Worm (Caenorhabditis elegans) whole organism, L4/young adult: ENCODE data around the gene ZK1086.2.

Experiments used
- W03F9.2 ChIP-seq: fragments of 150-350 bp; optimal IDR thresholded peaks from 2 replicates; lab custom pipeline; 2014; ENCODE audit warnings: missing biosample characterization, missing genetic modification characterization
- dao-5 ChIP-seq: sonication (generic microtip); optimal IDR thresholded peaks from 2 replicates; lab custom pipeline; 2016; ENCODE audit warnings: missing genotype, missing genetic modification characterization, moderate library complexity, missing compliant biosample characterization
- him-1 ChIP-seq: sonication (generic microtip); optimal IDR thresholded peaks from 2 replicates; lab custom pipeline; 2016; ENCODE audit warnings: missing genotype, missing genetic modification reagents, missing genetic modification characterization, missing compliant biosample characterization

Gene ZK1086.2

DNA sequence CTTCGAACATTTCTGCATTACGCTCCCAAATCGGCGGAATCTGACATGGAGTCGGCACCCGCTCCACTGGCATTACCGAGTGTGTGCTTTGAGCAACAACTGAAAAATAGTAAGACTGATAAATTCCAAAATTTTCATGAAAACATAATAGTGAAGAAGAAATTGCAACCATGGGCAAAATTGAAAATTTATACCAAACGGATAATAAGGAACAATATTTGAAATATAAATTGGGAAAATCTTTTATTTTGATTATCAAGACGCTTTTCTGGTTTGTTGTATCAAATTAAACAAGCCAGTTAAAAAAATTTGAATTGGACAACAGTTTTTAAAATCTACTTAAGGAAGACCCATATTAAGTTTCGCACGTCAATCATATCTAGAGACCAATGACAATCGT, at the start of gene ZK1086.2:
ZK1086.2 (minus strand) TSS at position 101 of the 400 bp plus-strand sequence.
- no peak for TF ChIP-seq dao-5 (tag; lab: Kevin White, UChicago)
- TF ChIP-seq W03F9.2 (tag; lab: Kevin White, UChicago) = no peak
- TF ChIP-seq him-1 = no peak

DNA sequence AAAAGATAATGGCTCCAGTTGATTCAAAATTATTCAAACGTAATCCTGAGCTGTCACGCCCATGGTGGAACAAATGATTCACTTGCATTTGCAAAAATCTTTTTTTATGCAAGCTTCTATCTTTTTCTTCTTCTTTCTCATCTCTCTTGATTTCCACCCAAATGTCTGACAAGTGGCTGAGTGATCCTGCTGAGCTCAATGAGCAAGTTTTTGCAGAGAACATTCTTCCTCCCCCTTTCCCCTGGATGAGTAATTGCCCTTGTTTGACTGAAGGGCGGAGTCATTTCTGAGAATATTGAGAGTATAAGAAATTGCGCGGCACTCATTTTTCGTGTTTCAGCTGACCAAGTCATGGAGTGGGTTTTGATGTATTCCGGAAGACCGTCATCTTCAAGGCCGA, 47.9 kb upstream of the ZK1086.2 start, which contains the start of gene M03B6.1:
M03B6.1 (plus strand) TSS at position 334 of the 400 bp plus-strand sequence.
- TF ChIP-seq W03F9.2 (tag; lab: Kevin White, UChicago) (no peak), him-1 (no peak), dao-5 (tag; lab: Kevin White, UChicago) (no peak)

DNA sequence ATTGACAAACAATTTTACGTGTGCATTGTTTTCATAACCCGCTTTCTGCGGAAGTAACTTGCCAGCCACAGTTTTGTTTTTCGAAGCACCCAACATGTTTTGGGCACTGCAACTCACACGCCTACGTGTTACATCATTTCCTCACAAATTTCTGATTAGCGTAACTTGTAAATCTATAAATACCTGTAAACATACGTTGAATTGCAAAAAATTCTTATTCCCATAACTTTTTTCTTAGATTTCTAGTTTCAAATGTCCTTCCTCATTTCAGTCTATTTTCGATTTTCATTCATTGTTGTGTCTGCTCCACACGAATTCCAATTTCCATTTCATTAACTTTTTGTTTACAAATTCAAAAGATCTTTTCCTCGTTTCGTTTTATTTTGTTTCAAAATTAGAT, 46.9 kb upstream of the ZK1086.2 start:
- no peak for TF ChIP-seq him-1
- no peak for TF ChIP-seq dao-5 (tag; lab: Kevin White, UChicago)
- TF ChIP-seq W03F9.2 (tag; lab: Kevin White, UChicago) = no peak

DNA sequence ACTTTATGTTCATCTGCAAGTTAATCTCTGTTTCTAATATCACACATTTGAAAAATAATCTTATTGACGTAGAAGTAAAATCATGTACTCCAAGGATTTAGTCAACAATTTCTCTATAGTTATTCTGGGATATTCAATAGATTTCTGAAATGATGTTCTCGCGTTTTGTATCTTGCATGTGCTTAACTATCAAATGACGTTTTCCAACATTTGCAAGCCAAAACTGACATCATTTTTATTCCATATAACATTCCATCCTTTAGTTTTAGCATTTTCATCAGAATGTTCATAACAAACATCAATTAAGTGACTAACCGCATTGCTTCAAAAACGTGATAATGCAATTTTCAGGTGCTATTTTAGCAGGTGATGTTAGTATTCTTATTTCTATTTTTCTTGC, 44.6 kb upstream of the ZK1086.2 start:
- no peak for TF ChIP-seq W03F9.2 (tag; lab: Kevin White, UChicago)
- TF ChIP-seq dao-5 (tag; lab: Kevin White, UChicago) = no peak
- TF ChIP-seq him-1 = no peak

DNA sequence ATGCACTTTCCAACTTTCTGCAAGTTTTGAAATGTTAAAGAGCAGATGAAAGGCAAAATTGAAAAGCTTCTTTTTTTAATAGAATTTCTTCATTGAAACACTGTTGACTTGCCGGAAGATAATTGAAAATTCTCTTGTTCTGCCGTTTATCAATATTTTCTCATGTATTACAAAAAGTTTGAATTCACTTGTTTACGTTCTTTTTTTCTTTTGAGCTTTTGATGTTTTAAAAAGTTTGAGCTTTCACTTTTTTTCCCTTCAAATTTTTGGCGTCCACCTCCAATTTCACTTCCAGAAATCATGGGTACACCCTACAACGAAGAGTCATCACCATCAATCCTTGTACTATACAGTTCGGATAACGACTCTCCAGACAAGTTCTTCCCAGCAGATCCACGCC, 40.7 kb upstream of the ZK1086.2 start, which contains the start of gene F19D8.2:
F19D8.2 (plus strand) TSS at position 301 of the 400 bp plus-strand sequence.
- no peak for TF ChIP-seq him-1
- no peak for TF ChIP-seq dao-5 (tag; lab: Kevin White, UChicago)
- TF ChIP-seq W03F9.2 (tag; lab: Kevin White, UChicago) = no peak

DNA sequence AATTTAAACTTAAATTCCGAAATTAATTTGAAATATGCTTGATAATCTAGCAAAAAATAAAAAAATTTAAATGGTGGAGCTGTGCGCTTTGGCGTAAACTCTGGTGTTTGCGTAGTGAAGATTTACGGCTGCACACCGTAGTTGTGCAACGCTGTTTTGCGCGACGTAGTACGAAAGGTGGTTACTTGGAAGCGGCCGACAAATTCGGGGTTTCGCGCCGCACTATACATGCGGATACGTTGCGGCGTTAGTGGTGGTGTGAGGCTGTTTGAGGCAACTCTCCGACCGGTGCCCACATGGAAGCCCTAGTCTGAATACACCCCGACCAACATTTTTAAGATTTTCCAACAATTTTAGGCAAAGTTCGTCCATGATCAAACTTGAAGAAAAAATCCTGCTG, 40.0 kb upstream of the ZK1086.2 start:
- TF ChIP-seq W03F9.2 (tag; lab: Kevin White, UChicago) = no peak
- no peak for TF ChIP-seq him-1
- TF ChIP-seq dao-5 (tag; lab: Kevin White, UChicago) = no peak

DNA sequence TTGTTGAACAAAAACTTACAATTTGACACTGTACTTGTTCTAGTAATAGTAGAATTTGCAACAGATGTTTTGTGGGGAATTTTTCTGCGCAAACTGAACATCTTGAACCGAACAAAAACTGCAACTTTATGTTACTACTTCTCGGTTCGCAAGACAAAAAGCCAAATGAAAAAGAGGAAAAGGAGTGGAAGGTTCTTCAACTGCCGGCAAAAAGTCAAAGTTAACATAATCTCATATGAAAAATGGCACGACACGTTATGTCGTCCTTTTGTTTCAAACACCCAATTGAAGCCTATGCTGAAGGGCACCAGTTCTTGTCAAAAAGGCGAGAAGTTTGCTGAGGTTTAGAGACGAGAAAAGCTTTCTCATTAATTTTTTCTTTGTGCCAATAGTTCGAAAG, 30.1 kb upstream of the ZK1086.2 start, which contains the start of gene twk-23:
twk-23 (minus strand) TSS at position 101 of the 400 bp plus-strand sequence.
- TF ChIP-seq dao-5 (tag; lab: Kevin White, UChicago) (no peak), W03F9.2 (tag; lab: Kevin White, UChicago) (no peak), him-1 (no peak)

DNA sequence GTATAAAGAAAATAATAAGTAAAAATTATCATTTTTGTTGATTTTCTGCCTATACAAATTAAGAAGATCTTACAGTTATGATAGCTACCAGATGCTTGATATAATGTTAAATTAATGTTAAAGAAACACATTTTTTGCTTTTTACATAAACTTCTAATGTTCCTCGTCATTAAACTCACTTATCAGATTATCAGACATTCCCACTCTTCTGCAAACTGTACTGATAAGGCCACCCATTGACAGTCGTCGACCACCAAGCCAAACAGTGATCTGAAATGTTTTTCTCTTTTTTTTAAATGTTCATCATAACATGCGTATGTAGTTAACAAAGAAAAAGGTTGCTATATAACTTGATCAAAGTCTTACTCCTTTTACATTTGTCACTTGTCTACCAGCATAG, 25.4 kb upstream of the ZK1086.2 start:
- no peak for TF ChIP-seq him-1
- TF ChIP-seq dao-5 (tag; lab: Kevin White, UChicago) = no peak
- TF ChIP-seq W03F9.2 (tag; lab: Kevin White, UChicago) = no peak

DNA sequence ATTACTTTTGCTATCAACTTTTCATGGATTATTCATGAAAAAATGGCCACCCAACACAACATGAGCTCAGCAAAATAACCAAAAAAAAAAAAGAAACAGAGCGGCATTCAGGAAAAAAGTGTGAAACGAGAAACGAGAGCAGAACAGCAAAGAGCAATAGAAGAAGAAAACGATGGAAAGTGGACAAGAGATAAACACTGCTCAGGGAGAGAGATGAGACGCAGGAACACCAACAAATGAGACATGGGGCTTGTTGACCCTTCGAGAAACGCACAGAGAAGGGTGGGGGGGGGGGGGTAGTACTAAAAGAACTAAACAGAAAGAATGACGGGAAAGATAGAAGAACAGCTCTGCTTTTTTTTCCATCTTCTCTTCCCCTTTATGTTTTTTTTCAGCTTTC, 18.5 kb upstream of the ZK1086.2 start:
- TF ChIP-seq W03F9.2 (tag; lab: Kevin White, UChicago) (no peak), him-1 (no peak), dao-5 (tag; lab: Kevin White, UChicago) (no peak)

DNA sequence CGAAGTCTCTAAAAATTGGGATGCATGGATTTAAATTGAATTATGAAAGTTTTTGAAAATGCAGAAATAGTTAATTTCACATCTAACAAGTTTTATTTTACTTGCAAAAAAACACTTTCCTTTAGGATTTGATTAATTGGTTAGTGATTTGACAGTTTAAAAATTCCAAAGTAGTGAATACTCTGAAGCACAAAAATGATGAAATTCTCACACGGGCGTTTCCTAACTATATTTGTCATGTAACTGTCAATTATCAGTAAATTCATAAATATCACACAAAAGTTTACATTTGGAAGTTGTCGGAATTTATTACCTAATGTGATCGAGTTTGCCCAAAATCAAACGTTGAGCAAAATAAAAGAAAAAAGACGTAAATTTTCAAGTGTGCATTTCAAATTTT, 17.7 kb upstream of the ZK1086.2 start:
- TF ChIP-seq him-1 = no peak
- TF ChIP-seq dao-5 (tag; lab: Kevin White, UChicago) = no peak
- TF ChIP-seq W03F9.2 (tag; lab: Kevin White, UChicago) = no peak

DNA sequence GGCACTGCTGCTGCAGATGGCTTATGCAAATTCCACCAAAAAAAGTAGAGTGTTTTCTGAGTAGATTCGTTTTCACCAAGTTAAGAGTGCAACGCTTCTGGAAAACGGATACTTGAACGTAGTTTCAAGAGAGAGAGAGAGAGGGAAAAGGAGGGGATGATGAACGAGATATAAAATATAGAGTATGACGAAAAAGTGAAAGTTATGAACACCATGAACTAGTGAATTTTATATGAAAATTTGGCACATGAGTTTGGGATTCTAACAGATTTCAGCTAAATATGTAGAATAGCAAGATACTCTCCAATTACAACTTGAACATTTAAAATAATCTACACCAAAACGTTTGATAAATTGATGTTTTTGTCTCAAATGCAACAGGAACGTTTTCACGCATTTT, 16.3 kb upstream of the ZK1086.2 start, which contains the start of gene obr-3:
obr-3 (minus strand) TSS at position 101 of the 400 bp plus-strand sequence.
- no peak for TF ChIP-seq dao-5 (tag; lab: Kevin White, UChicago)
- TF ChIP-seq W03F9.2 (tag; lab: Kevin White, UChicago) = no peak
- no peak for TF ChIP-seq him-1

DNA sequence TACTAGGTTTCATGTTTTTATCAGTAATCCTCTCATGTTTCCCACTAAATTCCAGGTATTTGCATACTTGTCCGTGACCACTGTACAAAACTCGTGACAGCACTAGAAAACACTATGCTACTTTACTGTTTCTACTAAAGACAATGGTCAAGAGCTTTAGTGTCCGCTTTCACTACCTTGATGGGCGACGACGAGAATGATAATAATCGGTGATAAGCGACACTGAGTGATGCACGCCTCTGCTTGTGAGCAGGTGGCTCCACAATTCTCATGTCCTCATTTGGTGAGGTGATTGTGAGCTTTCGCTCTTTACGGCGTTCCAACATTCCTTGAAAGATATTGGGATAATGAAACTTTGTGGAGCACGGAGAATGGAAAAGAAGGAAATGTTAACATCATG, 9.8 kb upstream of the ZK1086.2 start:
- TF ChIP-seq dao-5 (tag; lab: Kevin White, UChicago) (no peak), W03F9.2 (tag; lab: Kevin White, UChicago) (no peak), him-1 (no peak)

DNA sequence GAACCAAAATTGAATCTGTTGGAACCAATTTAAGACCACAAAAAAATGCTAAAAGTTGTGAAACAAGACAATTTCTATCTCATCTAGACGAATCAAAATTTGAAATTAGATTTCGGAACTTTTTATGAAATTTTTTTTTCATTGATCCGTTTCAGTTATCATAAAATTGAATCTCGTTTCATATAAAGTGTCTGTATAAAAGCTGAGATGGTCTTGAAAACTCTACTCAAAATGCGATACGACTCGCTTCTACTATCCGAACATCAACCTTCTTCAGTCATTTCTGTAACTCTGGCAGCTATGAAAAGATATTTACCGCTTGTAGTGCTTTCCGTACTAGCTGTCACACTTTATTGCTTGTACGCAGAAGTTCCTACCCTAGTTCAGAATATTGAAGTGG, 2.9 kb downstream of the ZK1086.2 start, which contains the start of gene ZK1086.3:
ZK1086.3 (plus strand) TSS at position 301 of the 400 bp plus-strand sequence.
- TF ChIP-seq W03F9.2 (tag; lab: Kevin White, UChicago) (no peak), dao-5 (tag; lab: Kevin White, UChicago) (no peak)

DNA sequence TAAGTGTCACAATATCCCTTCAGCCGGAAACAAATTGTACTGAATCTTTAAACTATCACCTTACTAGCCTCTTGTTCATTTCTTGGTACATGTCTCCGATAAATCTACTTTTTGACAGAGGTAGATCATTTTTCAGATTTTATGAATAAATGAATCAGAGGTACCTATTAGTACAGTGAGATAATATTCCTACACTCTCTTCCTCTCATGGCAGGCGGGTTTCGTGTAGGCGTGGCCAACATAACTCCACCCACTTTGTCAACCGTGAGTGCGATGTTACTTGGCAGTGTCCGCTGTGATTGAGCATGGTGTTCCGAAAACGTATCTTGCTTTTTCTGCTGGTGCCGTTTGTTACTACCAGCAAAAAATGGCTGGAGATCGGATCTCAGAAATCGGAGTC, 8.2 kb downstream of the ZK1086.2 start, which contains the start of gene F55F3.4:
F55F3.4 (plus strand) TSS at position 301 of the 400 bp plus-strand sequence.
- no peak for TF ChIP-seq W03F9.2 (tag; lab: Kevin White, UChicago)
- TF ChIP-seq dao-5 (tag; lab: Kevin White, UChicago) = no peak
- no peak for TF ChIP-seq him-1

DNA sequence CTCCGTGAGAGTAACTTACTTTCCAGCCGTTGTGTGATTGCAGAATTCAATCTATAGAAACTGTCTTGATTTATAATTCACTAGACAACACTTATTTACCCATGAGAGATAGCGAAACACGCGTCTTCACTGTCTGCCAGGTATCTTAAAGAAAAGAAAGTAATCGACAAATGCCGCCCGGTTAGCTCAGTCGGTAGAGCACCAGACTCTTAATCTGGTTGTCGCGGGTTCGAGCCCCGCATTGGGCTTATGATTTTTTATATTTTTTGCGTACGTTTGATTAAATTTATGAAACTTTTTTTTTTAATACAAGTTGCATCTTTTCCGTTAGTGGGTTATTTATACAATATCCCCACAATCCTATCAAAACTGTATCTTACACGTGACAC, 11.4 kb downstream of the ZK1086.2 start:
- TF ChIP-seq him-1 (no peak), W03F9.2 (tag; lab: Kevin White, UChicago) (no peak), dao-5 (tag; lab: Kevin White, UChicago) (no peak)
